Fruit fly (Drosophila melanogaster): Measurements from ENCODE around the gene Prp4k.

The Prp4k gene

dm6 chr3L:175949-176348, 35.3 kb downstream of the Prp4k start, which contains the start of gene CG7049 (continued):
- TF ChIP-seq H2.0 (GFP tag; IDR thresholded peaks at IDR 0.05), result no peak
- TF ChIP-seq bowl (GFP tag; IDR thresholded peaks at IDR 0.05), result no peak
- TF ChIP-seq pros (GFP tag; optimal IDR thresholded peaks at IDR 0.05), result no peak
- no peak for TF ChIP-seq Mes4 (GFP tag; optimal IDR thresholded peaks at IDR 0.05)
- TF ChIP-seq CG8388 (GFP tag; optimal IDR thresholded peaks at IDR 0.05), result no peak
- no peak for TF ChIP-seq Scr (GFP tag; IDR thresholded peaks at IDR 0.05; ENCODE audit: partially characterized antibody)
- TF ChIP-seq sna (GFP tag; IDR thresholded peaks at IDR 0.05; ENCODE audit: partially characterized antibody), result no peak
- TF ChIP-seq dimm (GFP tag; IDR thresholded peaks at IDR 0.05), result no peak
- TF ChIP-seq CG9817 (tag; optimal IDR thresholded peaks at IDR 0.05), result no peak
- TF ChIP-seq abd-A (tag; optimal IDR thresholded peaks at IDR 0.05), result no peak
- TF ChIP-seq CG4404 (GFP tag; IDR thresholded peaks at IDR 0.05), result no peak
- TF ChIP-seq CG10543 (GFP tag; optimal IDR thresholded peaks at IDR 0.05), result no peak
- TF ChIP-seq nmo (GFP tag; optimal IDR thresholded peaks at IDR 0.05), result no peak
- peak; percentile 9 for TF ChIP-seq BEAF-32 (GFP tag; optimal IDR thresholded peaks at IDR 0.05)
- no peak for TF ChIP-seq CG8359 (GFP tag; optimal IDR thresholded peaks at IDR 0.05; ENCODE audit: borderline replicate concordance)
- no peak for TF ChIP-seq dmrt11E (tag; optimal IDR thresholded peaks at IDR 0.05)
- TF ChIP-seq CG4854 (GFP tag; optimal IDR thresholded peaks at IDR 0.05), result no peak
- no peak for TF ChIP-seq hb (GFP tag; IDR thresholded peaks at IDR 0.05; ENCODE audit: partially characterized antibody)
- no peak for TF ChIP-seq her (GFP tag; optimal IDR thresholded peaks at IDR 0.05)
- no peak for TF ChIP-seq CG2202 (tag; optimal IDR thresholded peaks at IDR 0.05)
- no peak for TF ChIP-seq CG5953 (GFP tag; IDR thresholded peaks at IDR 0.05)
- TF ChIP-seq Rx (GFP tag; IDR thresholded peaks at IDR 0.05), result no peak
- TF ChIP-seq CG9437 (GFP tag; optimal IDR thresholded peaks at IDR 0.05), result no peak
- no peak for TF ChIP-seq CG17912 (GFP tag; optimal IDR thresholded peaks at IDR 0.05)
- TF ChIP-seq Pdp1 (GFP tag; optimal IDR thresholded peaks at IDR 0.05), result no peak
- no peak for TF ChIP-seq CG14965 (GFP tag; optimal IDR thresholded peaks at IDR 0.05; ENCODE audit: borderline replicate concordance)
- no peak for TF ChIP-seq CG6689 (GFP tag; IDR thresholded peaks at IDR 0.05)
- TF ChIP-seq CG18619 (GFP tag; optimal IDR thresholded peaks at IDR 0.05), result no peak
- TF ChIP-seq Tbp (GFP tag; optimal IDR thresholded peaks at IDR 0.05), result no peak
- TF ChIP-seq CG7963 (GFP tag; IDR thresholded peaks at IDR 0.05; ENCODE audit: partially characterized antibody), result no peak
- no peak for TF ChIP-seq hkb (optimal IDR thresholded peaks at IDR 0.05)
- TF ChIP-seq hkb (GFP tag; IDR thresholded peaks at IDR 0.05), result peak; percentile 42; the same call in 1 of the 2 replicates
- no peak for TF ChIP-seq ssp (GFP tag; IDR thresholded peaks at IDR 0.05)
- TF ChIP-seq ranshi (GFP tag; IDR thresholded peaks at IDR 0.05), result no peak
- no peak for TF ChIP-seq Dip2 (GFP tag; IDR thresholded peaks at IDR 0.05)
- TF ChIP-seq kni (GFP tag; optimal IDR thresholded peaks at IDR 0.05), result no peak
- TF ChIP-seq twi (tag; optimal IDR thresholded peaks at IDR 0.05), result no peak
- no peak for TF ChIP-seq CG11247 (GFP tag; IDR thresholded peaks at IDR 0.05)
- TF ChIP-seq CG18262 (tag; optimal IDR thresholded peaks at IDR 0.05), result no peak
- TF ChIP-seq az2 (GFP tag; optimal IDR thresholded peaks at IDR 0.05), result no peak
- TF ChIP-seq CG17829 (tag; optimal IDR thresholded peaks at IDR 0.05), result no peak
- TF ChIP-seq HmgD (GFP tag; optimal IDR thresholded peaks at IDR 0.05), result no peak
- TF ChIP-seq dm (GFP tag; optimal IDR thresholded peaks at IDR 0.05), result no peak
- TF ChIP-seq ro (GFP tag; IDR thresholded peaks at IDR 0.05), result no peak
- no peak for TF ChIP-seq Bteb2 (GFP tag; optimal IDR thresholded peaks at IDR 0.05)
- no peak for TF ChIP-seq CG4360 (GFP tag; IDR thresholded peaks at IDR 0.05)
- no peak for TF ChIP-seq pum (GFP tag; optimal IDR thresholded peaks at IDR 0.05)
- no peak for TF ChIP-seq CG12744 (GFP tag; optimal IDR thresholded peaks at IDR 0.05)
- TF ChIP-seq peb (GFP tag; IDR thresholded peaks at IDR 0.05), result no peak
- TF ChIP-seq HmgZ (tag; optimal IDR thresholded peaks at IDR 0.05), result peak; percentile 18
- no peak for TF ChIP-seq CG11398 (GFP tag; optimal IDR thresholded peaks at IDR 0.05)
- TF ChIP-seq Chrac-16 (GFP tag; optimal IDR thresholded peaks at IDR 0.05), result no peak

All from whole organism, embryonic.